Fruit fly (Drosophila melanogaster): ENCODE data around the gene sina.
A peak's percentile ranks its signal among the peaks of the same experiment; 100 is the strongest.

The sina gene

DNA sequence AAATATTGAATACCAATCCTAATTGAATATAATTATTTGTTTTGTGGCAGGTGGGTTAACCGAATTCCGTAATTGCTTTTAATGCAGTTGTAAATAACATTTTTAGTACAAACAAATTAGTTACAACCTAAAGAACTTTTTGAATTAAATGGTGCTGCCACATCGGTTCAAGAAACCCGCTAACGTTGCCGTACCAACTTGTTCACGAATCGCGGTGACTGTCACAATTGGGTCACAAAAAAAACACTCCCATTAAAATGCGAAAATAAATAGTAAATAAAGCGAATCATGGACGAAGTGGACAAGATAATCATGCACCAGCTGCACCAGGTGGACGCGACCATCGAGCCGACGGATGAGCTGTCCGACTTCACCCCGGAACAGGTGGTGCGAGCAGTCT, 9.4 kb downstream of the sina start, which contains the start of gene CG9951 (continued):
- no peak for TF ChIP-seq dimm (GFP tag; IDR thresholded peaks at IDR 0.05)
- no peak for TF ChIP-seq PHDP (tag; optimal IDR thresholded peaks at IDR 0.05)
- TF ChIP-seq Dfd (GFP tag; optimal IDR thresholded peaks at IDR 0.05), result no peak
- no peak for TF ChIP-seq sna (GFP tag; IDR thresholded peaks at IDR 0.05; ENCODE audit: partially characterized antibody)
- TF ChIP-seq Dad (GFP tag; optimal IDR thresholded peaks at IDR 0.05), result no peak
- no peak for TF ChIP-seq E2f1 (GFP tag; IDR thresholded peaks at IDR 0.05)
- no peak for TF ChIP-seq danr (GFP tag; IDR thresholded peaks at IDR 0.05)
- TF ChIP-seq Atf-2 (GFP tag; optimal IDR thresholded peaks at IDR 0.05), result no peak
- TF ChIP-seq crol (GFP tag; IDR thresholded peaks at IDR 0.05), result no peak
- no peak for TF ChIP-seq hth (optimal IDR thresholded peaks at IDR 0.05)
- peak; percentile 20; the same call in 1 of the 3 replicates for TF ChIP-seq CG34422 (GFP tag; IDR thresholded peaks at IDR 0.05)
- no peak for TF ChIP-seq CG10462 (GFP tag; optimal IDR thresholded peaks at IDR 0.05)
- no peak for TF ChIP-seq CG2129 (GFP tag; IDR thresholded peaks at IDR 0.05; ENCODE audit: partially characterized antibody)
- TF ChIP-seq zf30C (GFP tag; optimal IDR thresholded peaks at IDR 0.05), result no peak
- no peak for TF ChIP-seq CG31441 (GFP tag; IDR thresholded peaks at IDR 0.05)
- TF ChIP-seq stc (GFP tag; IDR thresholded peaks at IDR 0.05), result no peak
- TF ChIP-seq Pdp1 (GFP tag; optimal IDR thresholded peaks at IDR 0.05), result peak in 1 of 2 experiments; percentile 25
- TF ChIP-seq CG15073 (GFP tag; optimal IDR thresholded peaks at IDR 0.05), result no peak
- no peak for TF ChIP-seq CG1647 (GFP tag; optimal IDR thresholded peaks at IDR 0.05)
- no peak for TF ChIP-seq nom (GFP tag; optimal IDR thresholded peaks at IDR 0.05)
- no peak for TF ChIP-seq Aef1 (GFP tag; IDR thresholded peaks at IDR 0.05)
- no peak for TF ChIP-seq jigr1 (GFP tag; IDR thresholded peaks at IDR 0.05)
- peak; percentile 12 for TF ChIP-seq YL-1 (GFP tag; optimal IDR thresholded peaks at IDR 0.05)
- no peak for TF ChIP-seq zfh2 (GFP tag; optimal IDR thresholded peaks at IDR 0.05)
- TF ChIP-seq run (tag; optimal IDR thresholded peaks at IDR 0.05), result no peak
- no peak for TF ChIP-seq Xbp1 (GFP tag; optimal IDR thresholded peaks at IDR 0.05)
- TF ChIP-seq B-H1 (GFP tag; IDR thresholded peaks at IDR 0.05), result no peak
- TF ChIP-seq CG14710 (tag; optimal IDR thresholded peaks at IDR 0.05), result peak; percentile 37
- TF ChIP-seq bigmax (GFP tag; optimal IDR thresholded peaks at IDR 0.05), result no peak
- no peak for TF ChIP-seq Deaf1 (tag; optimal IDR thresholded peaks at IDR 0.05)
- TF ChIP-seq yki (optimal IDR thresholded peaks at IDR 0.05), result no peak
- TF ChIP-seq CG9215 (GFP tag; IDR thresholded peaks at IDR 0.05), result no peak
- peak; percentile 17 for TF ChIP-seq CG15514 (GFP tag; optimal IDR thresholded peaks at IDR 0.05)
- TF ChIP-seq CG7987 (GFP tag; optimal IDR thresholded peaks at IDR 0.05), result no peak
- TF ChIP-seq lilli (GFP tag; optimal IDR thresholded peaks at IDR 0.05), result no peak
- TF ChIP-seq Hmr (GFP tag; optimal IDR thresholded peaks at IDR 0.05), result no peak
- TF ChIP-seq CG10209 (GFP tag; optimal IDR thresholded peaks at IDR 0.05), result no peak
- TF ChIP-seq hbn (GFP tag; IDR thresholded peaks at IDR 0.05; ENCODE audit: partially characterized antibody), result peak; percentile 41; the same call in 1 of the 2 replicates
- TF ChIP-seq wdn (GFP tag; IDR thresholded peaks at IDR 0.05), result no peak
- TF ChIP-seq CG8089 (GFP tag; optimal IDR thresholded peaks at IDR 0.05), result no peak
- no peak for TF ChIP-seq gce (GFP tag; IDR thresholded peaks at IDR 0.05)
- TF ChIP-seq Med (GFP tag), result peak; percentile 69
- no peak for TF ChIP-seq CG15479 (GFP tag; optimal IDR thresholded peaks at IDR 0.05)
- no peak for TF ChIP-seq scrt (GFP tag; optimal IDR thresholded peaks at IDR 0.05)
- TF ChIP-seq CG11560 (tag; IDR thresholded peaks at IDR 0.05), result no peak
- peak; percentile 5 for TF ChIP-seq HmgZ (tag; optimal IDR thresholded peaks at IDR 0.05)
- no peak for TF ChIP-seq sim (GFP tag; IDR thresholded peaks at IDR 0.05)
- TF ChIP-seq jumu (GFP tag; optimal IDR thresholded peaks at IDR 0.05), result no peak
- TF ChIP-seq CG3163 (GFP tag; optimal IDR thresholded peaks at IDR 0.05), result no peak
- TF ChIP-seq Hmx (GFP tag; optimal IDR thresholded peaks at IDR 0.05), result no peak
- TF ChIP-seq CG2199 (GFP tag; IDR thresholded peaks at IDR 0.05), result no peak
- TF ChIP-seq pb (GFP tag; optimal IDR thresholded peaks at IDR 0.05), result no peak
- no peak for TF ChIP-seq CG15269 (tag; optimal IDR thresholded peaks at IDR 0.05)
